Fruit fly (Drosophila melanogaster): ENCODE data around the gene CG33116.
A peak's percentile ranks its signal among the peaks of the same experiment; 100 is the strongest.

Gene CG33116

dm6 chr2L:19528308-19528707 is 5.0 kb upstream of the CG33116 start (continued):
- TF ChIP-seq seq (GFP tag; IDR thresholded peaks at IDR 0.05) (peak; percentile 97), CG3163 (GFP tag; optimal IDR thresholded peaks at IDR 0.05) (peak; percentile 97), twi (tag; optimal IDR thresholded peaks at IDR 0.05) (peak; percentile 74), disco-r (GFP tag; optimal IDR thresholded peaks at IDR 0.05) (peak; percentile 94), yki (optimal IDR thresholded peaks at IDR 0.05) (no peak), CG13123 (GFP tag; optimal IDR thresholded peaks at IDR 0.05) (peak; percentile 86), fd64A (GFP tag; optimal IDR thresholded peaks at IDR 0.05) (peak; percentile 53), salm (tag; optimal IDR thresholded peaks at IDR 0.05) (peak; percentile 89), Med (GFP tag) (peak; percentile 100), YL-1 (GFP tag; optimal IDR thresholded peaks at IDR 0.05) (peak; percentile 74), CG2712 (tag; optimal IDR thresholded peaks at IDR 0.05) (peak; percentile 91), CG1603 (tag; optimal IDR thresholded peaks at IDR 0.05) (peak; percentile 86), dmrt99B (tag; optimal IDR thresholded peaks at IDR 0.05) (peak; percentile 93), Opbp (GFP tag; IDR thresholded peaks at IDR 0.05; ENCODE audit: partially characterized antibody) (no peak), Mes4 (GFP tag; optimal IDR thresholded peaks at IDR 0.05) (peak; percentile 81), Mad (GFP tag; optimal IDR thresholded peaks at IDR 0.05) (peak; percentile 84), CG7839 (tag; optimal IDR thresholded peaks at IDR 0.05) (peak; percentile 98), CG15696 (tag; optimal IDR thresholded peaks at IDR 0.05) (peak; percentile 77), CG15011 (GFP tag; optimal IDR thresholded peaks at IDR 0.05) (peak; percentile 97), Dad (GFP tag; optimal IDR thresholded peaks at IDR 0.05) (peak; percentile 86), ase (GFP tag; IDR thresholded peaks at IDR 0.05) (peak; percentile 93), nerfin-2 (GFP tag; IDR thresholded peaks at IDR 0.05; ENCODE audit: partially characterized antibody) (no peak), zf30C (GFP tag; optimal IDR thresholded peaks at IDR 0.05) (no peak), CG11093 (GFP tag; IDR thresholded peaks at IDR 0.05) (peak; percentile 85), Optix (GFP tag; IDR thresholded peaks at IDR 0.05) (peak; percentile 82), Gug (GFP tag; IDR thresholded peaks at IDR 0.05) (peak; percentile 93), Stat92E (GFP tag; optimal IDR thresholded peaks at IDR 0.05) (no peak), btn (GFP tag; optimal IDR thresholded peaks at IDR 0.05) (peak; percentile 62), CG4820 (GFP tag; optimal IDR thresholded peaks at IDR 0.05) (peak; percentile 89), Asciz (GFP tag; optimal IDR thresholded peaks at IDR 0.05) (peak; percentile 80), CG7786 (GFP tag; optimal IDR thresholded peaks at IDR 0.05) (peak; percentile 97), CG14710 (tag; optimal IDR thresholded peaks at IDR 0.05) (peak; percentile 57), CG8765 (GFP tag; IDR thresholded peaks at IDR 0.05) (peak; percentile 85; the same call in 1 of the 2 replicates), CG9727 (GFP tag; optimal IDR thresholded peaks at IDR 0.05) (peak; percentile 95), CoRest (tag; optimal IDR thresholded peaks at IDR 0.05) (peak; percentile 96), Lhr (GFP tag; optimal IDR thresholded peaks at IDR 0.05) (peak; percentile 25), scrt (GFP tag; optimal IDR thresholded peaks at IDR 0.05) (peak; percentile 95), chm (GFP tag; IDR thresholded peaks at IDR 0.05) (peak; percentile 94), NK7.1 (GFP tag; optimal IDR thresholded peaks at IDR 0.05) (peak; percentile 88), CG3726 (GFP tag; IDR thresholded peaks at IDR 0.05) (peak; percentile 90), CG11696 (GFP tag; IDR thresholded peaks at IDR 0.05) (peak; percentile 100), Dip2 (GFP tag; IDR thresholded peaks at IDR 0.05) (peak; percentile 21; the same call in 1 of the 2 replicates), ftz-f1 (GFP tag; optimal IDR thresholded peaks at IDR 0.05) (peak; percentile 59), CG13424 (tag; optimal IDR thresholded peaks at IDR 0.05) (peak; percentile 95), Bgb (GFP tag; IDR thresholded peaks at IDR 0.05; ENCODE audit: partially characterized antibody) (no peak), D (optimal IDR thresholded peaks at IDR 0.05) (no peak), D (GFP tag; optimal IDR thresholded peaks at IDR 0.05) (peak; percentile 57), CG18011 (GFP tag; optimal IDR thresholded peaks at IDR 0.05) (peak; percentile 87), CG12769 (tag; optimal IDR thresholded peaks at IDR 0.05) (peak; percentile 99), CG4617 (GFP tag; optimal IDR thresholded peaks at IDR 0.05; ENCODE audit: borderline replicate concordance) (peak; percentile 67), CG3847 (GFP tag; IDR thresholded peaks at IDR 0.05) (peak; percentile 98)
